Worm (Caenorhabditis elegans) whole organism, L4 larva: ENCODE data around the gene tbc-13.

Source experiments
- F49E8.2 ChIP-seq: sonication (generic microtip); optimal IDR thresholded peaks from 2 replicates; lab custom pipeline; 2016; ENCODE audit warnings: missing compliant biosample characterization, mild to moderate bottlenecking, missing genetic modification characterization, borderline replicate concordance
- aly-2 ChIP-seq: sonication (generic microtip); optimal IDR thresholded peaks from 2 replicates; lab custom pipeline; 2018; ENCODE audit warnings: missing biosample characterization, missing genetic modification characterization
- ama-1 ChIP-seq: fragments of 150-350 bp; optimal IDR thresholded peaks from 2 replicates; lab custom pipeline; 2014; ENCODE audit warnings: inconsistent platforms, mixed read lengths
- gei-8 ChIP-seq: fragments of 200-800 bp; sonication (Bioruptor generic); optimal IDR thresholded peaks from 2 replicates; lab custom pipeline; 2018; ENCODE audit warnings: mild to moderate bottlenecking, missing genetic modification characterization, missing compliant biosample characterization
- nhr-28 ChIP-seq: fragments of 150-350 bp; optimal IDR thresholded peaks from 2 replicates; lab custom pipeline; 2014; ENCODE audit warnings: missing biosample characterization, missing genetic modification characterization

ce11 chrX:12463504-12463903 is 21.3 kb upstream of the tbc-13 start, which contains the start of gene T18D3.5:
- TF ChIP-seq gei-8 (no peak), aly-2 (tag; lab: Kevin White, UChicago) (no peak), ama-1 (lab: Kevin White, UChicago) (no peak), nhr-28 (tag; lab: Kevin White, UChicago) (no peak), F49E8.2 (tag; lab: Kevin White, UChicago) (no peak)
